Worm (Caenorhabditis elegans): ENCODE data around the gene F22F7.2.

- TF ChIP-seq peb-1 (tag; optimal IDR thresholded peaks at IDR 0.05): no peak
- no peak for TF ChIP-seq nhr-11 (tag; optimal IDR thresholded peaks at IDR 0.05)
- TF ChIP-seq snpc-4 (tag; optimal IDR thresholded peaks at IDR 0.05): no peak
- no peak for TF ChIP-seq lin-13 (GFP tag; optimal IDR thresholded peaks at IDR 0.05)
- no peak for TF ChIP-seq dmd-4 (tag; optimal IDR thresholded peaks at IDR 0.05)
- TF ChIP-seq ztf-4 (tag; optimal IDR thresholded peaks at IDR 0.05): no peak
- no peak for TF ChIP-seq unc-62 (GFP tag; optimal IDR thresholded peaks at IDR 0.05)
- no peak for TF ChIP-seq blmp-1 (tag; optimal IDR thresholded peaks at IDR 0.05; ENCODE audit: insufficient read depth)
- no peak for TF ChIP-seq egl-27 (tag; optimal IDR thresholded peaks at IDR 0.05)
These were observed 23.5 kb upstream of the F22F7.2 start, which contains the start of gene F36F12.7 for ce11 chrV:2099040-2099439.

Measured in whole organism, L2 larva.